Worm (Caenorhabditis elegans) whole organism, L4 larva: Measurements from ENCODE around the gene hat-1.

Experiments used
- F10B5.3 ChIP-seq: sonication (generic microtip); optimal IDR thresholded peaks from 2 replicates; lab custom pipeline; 2016; ENCODE audit warnings: mild to moderate bottlenecking, missing genetic modification characterization, missing compliant biosample characterization
- F44E2.7 ChIP-seq: fragments of 200-800 bp; sonication (Bioruptor generic); IDR thresholded peaks from 2 replicates; pipeline ENCODE4 v2.1.2; 2022; ENCODE audit warnings: missing genetic modification characterization, missing compliant biosample characterization
- T20F7.1 ChIP-seq: fragments of 200-800 bp; sonication (Bioruptor generic); optimal IDR thresholded peaks from 2 replicates; lab custom pipeline; 2018; ENCODE audit warnings: mild to moderate bottlenecking, missing genetic modification characterization, missing compliant biosample characterization
- Y105C5A.15 ChIP-seq: fragments of 200-800 bp; sonication (Bioruptor generic); IDR thresholded peaks from 2 replicates; pipeline ENCODE4 v1.3.6; 2022; ENCODE audit warnings: missing genetic modification characterization, missing compliant biosample characterization
- Y48G9A.11 ChIP-seq: fragments of 200-800 bp; sonication (Bioruptor generic); IDR thresholded peaks from 2 replicates; pipeline ENCODE4 v1.3.6; 2022; ENCODE audit warnings: missing genetic modification reagents, missing genetic modification characterization, missing compliant biosample characterization
- Y75B8A.6 ChIP-seq: fragments of 200-800 bp; sonication (Bioruptor generic); IDR thresholded peaks from 2 replicates; pipeline ENCODE4 v1.3.6; 2022; ENCODE audit warnings: missing genetic modification reagents, missing genetic modification characterization, missing compliant biosample characterization
- ZK337.2 ChIP-seq: fragments of 200-800 bp; sonication (Bioruptor generic); IDR thresholded peaks from 2 replicates; pipeline ENCODE4 v1.3.6; 2022; ENCODE audit warnings: missing genetic modification reagents, missing genetic modification characterization, missing compliant biosample characterization
- aha-1 ChIP-seq: fragments of 150-350 bp; peaks from one replicate; lab custom pipeline; 2014; ENCODE audit warnings: missing biosample characterization, missing genetic modification characterization
- aly-2 ChIP-seq: sonication (generic microtip); optimal IDR thresholded peaks from 2 replicates; lab custom pipeline; 2018; ENCODE audit warnings: missing biosample characterization, missing genetic modification characterization
- ama-1 ChIP-seq: fragments of 150-350 bp; optimal IDR thresholded peaks from 2 replicates; lab custom pipeline; 2014; ENCODE audit warnings: inconsistent platforms, mixed read lengths
- arid-1 ChIP-seq: fragments of 200-800 bp; sonication (Bioruptor generic); conservative IDR thresholded peaks from 2 replicates; pipeline ENCODE4 v1.3.6; 2022; ENCODE audit warnings: missing genetic modification reagents, missing genetic modification characterization, missing compliant biosample characterization
- daf-16 ChIP-seq, 3 experiments: sonication (generic microtip); optimal IDR thresholded peaks; 2 replicates each; lab custom pipeline; 2016 to 2017; ENCODE audit warnings: missing genetic modification characterization in 3 of 3, missing genetic modification reagents in 3 of 3, mild to moderate bottlenecking in 2 of 3, missing compliant biosample characterization in 2 of 3, missing biosample characterization in 1 of 3, moderate library complexity in 1 of 3
- daf-19 ChIP-seq: fragments of 200-800 bp; sonication (Bioruptor generic); conservative IDR thresholded peaks from 2 replicates; pipeline ENCODE4 v1.3.6; 2022; ENCODE audit warnings: missing genetic modification characterization, missing compliant biosample characterization
- dmd-6 ChIP-seq: fragments of 200-800 bp; sonication (Bioruptor generic); IDR thresholded peaks from 2 replicates; pipeline ENCODE4 v1.3.6; 2022; ENCODE audit warnings: missing genetic modification reagents, missing genetic modification characterization, missing compliant biosample characterization
- dmd-8 ChIP-seq: fragments of 200-800 bp; sonication (Bioruptor generic); IDR thresholded peaks from 2 replicates; pipeline ENCODE4 v1.3.6; 2022; ENCODE audit warnings: missing genetic modification characterization, missing compliant biosample characterization
- dmd-9 ChIP-seq: fragments of 200-800 bp; sonication (Bioruptor generic); IDR thresholded peaks from 2 replicates; pipeline ENCODE4 v1.3.6; 2022; ENCODE audit warnings: missing genetic modification reagents, missing genetic modification characterization, missing compliant biosample characterization
- duxl-1 ChIP-seq: sonication (generic microtip); optimal IDR thresholded peaks from 2 replicates; lab custom pipeline; 2016; ENCODE audit warnings: mild to moderate bottlenecking, missing genetic modification characterization, moderate library complexity, missing compliant biosample characterization; ENCODE audit not compliant: poor library complexity
- dve-1 ChIP-seq: sonication (generic microtip); optimal IDR thresholded peaks from 2 replicates; lab custom pipeline; 2017; ENCODE audit warnings: antibody characterized with exemption, mild to moderate bottlenecking, missing genetic modification characterization, missing compliant biosample characterization; ENCODE audit not compliant: insufficient read depth
- egl-43 ChIP-seq: fragments of 200-800 bp; sonication (Bioruptor generic); IDR thresholded peaks from 2 replicates; pipeline ENCODE4 v1.3.6; 2022; ENCODE audit warnings: missing genetic modification reagents, missing genetic modification characterization, missing compliant biosample characterization
- hif-1 ChIP-seq, 2 experiments: sonication (generic microtip); optimal IDR thresholded peaks; 2 replicates each; lab custom pipeline; 2016 to 2017; ENCODE audit warnings: missing compliant biosample characterization in 2 of 2, missing genetic modification characterization in 2 of 2, missing genetic modification reagents in 2 of 2, missing genotype in 2 of 2, mild to moderate bottlenecking in 1 of 2
- hlh-11 ChIP-seq: fragments of 200-800 bp; sonication (Bioruptor generic); optimal IDR thresholded peaks from 2 replicates; lab custom pipeline; 2018; ENCODE audit warnings: mild to moderate bottlenecking, missing genetic modification characterization, missing compliant biosample characterization
- hlh-30 ChIP-seq: sonication (generic microtip); optimal IDR thresholded peaks from 2 replicates; lab custom pipeline; 2017; ENCODE audit warnings: antibody characterized with exemption, mild to moderate bottlenecking, missing genetic modification characterization, missing compliant biosample characterization; ENCODE audit not compliant: insufficient read depth
- hmg-1.1 ChIP-seq: fragments of 200-800 bp; sonication (Bioruptor generic); IDR thresholded peaks from 2 replicates; pipeline ENCODE4 v1.3.6; 2022; ENCODE audit warnings: missing genetic modification reagents, missing genetic modification characterization, missing compliant biosample characterization
- lin-13 ChIP-seq: fragments of 150-350 bp; optimal IDR thresholded peaks from 2 replicates; lab custom pipeline; 2014; ENCODE audit warnings: missing biosample characterization, missing genetic modification reagents, missing genetic modification characterization
- lin-15B ChIP-seq: fragments of 150-350 bp; sonication (generic microtip); optimal IDR thresholded peaks from 3 replicates; lab custom pipeline; 2014; ENCODE audit warnings: missing biosample characterization, missing genetic modification characterization
- lin-39 ChIP-seq: fragments of 150-350 bp; optimal IDR thresholded peaks from 2 replicates; lab custom pipeline; 2014; ENCODE audit warnings: missing biosample characterization, missing genetic modification reagents, missing genetic modification characterization
- lir-3 ChIP-seq: sonication (generic microtip); optimal IDR thresholded peaks from 2 replicates; lab custom pipeline; 2016; ENCODE audit warnings: mild to moderate bottlenecking, missing genetic modification characterization, missing compliant biosample characterization
- lsy-2 ChIP-seq, 2 experiments: fragments of 150-350 bp in 1 of 2; sonication (generic microtip) in 1 of 2; optimal IDR thresholded peaks; 2 replicates each; lab custom pipeline; 2014 to 2017; ENCODE audit warnings: missing biosample characterization in 2 of 2, missing genetic modification characterization in 2 of 2
- madf-5 ChIP-seq, 2 experiments: fragments of 200-800 bp; sonication (Bioruptor generic); IDR thresholded peaks; 2 replicates each; pipeline ENCODE4 v1.3.6; 2022; ENCODE audit warnings: missing compliant biosample characterization in 2 of 2, missing genetic modification characterization in 2 of 2
- mdl-1 ChIP-seq, 2 experiments: fragments of 150-350 bp in 1 of 2; sonication (generic microtip) in 1 of 2; optimal IDR thresholded peaks; 2 replicates each; lab custom pipeline; 2014 to 2017; ENCODE audit warnings: missing biosample characterization in 2 of 2, missing genetic modification characterization in 2 of 2
- mes-2 ChIP-seq: sonication (generic microtip); optimal IDR thresholded peaks from 2 replicates; lab custom pipeline; 2016; ENCODE audit warnings: missing genotype, mild to moderate bottlenecking, missing genetic modification characterization, missing compliant biosample characterization; ENCODE audit not compliant: poor library complexity, severe bottlenecking
- mxl-2 ChIP-seq: fragments of 200-800 bp; sonication (Bioruptor generic); conservative IDR thresholded peaks from 2 replicates; pipeline ENCODE4 v1.3.6; 2022; ENCODE audit warnings: missing genetic modification reagents, missing genetic modification characterization, missing compliant biosample characterization
- nhr-102 ChIP-seq: sonication (generic microtip); optimal IDR thresholded peaks from 2 replicates; lab custom pipeline; 2016; ENCODE audit warnings: mild to moderate bottlenecking, missing genetic modification characterization, moderate library complexity, missing compliant biosample characterization
- nhr-11 ChIP-seq: fragments of 150-350 bp; optimal IDR thresholded peaks from 2 replicates; lab custom pipeline; 2014; ENCODE audit warnings: missing biosample characterization, missing genetic modification characterization
- nhr-28 ChIP-seq: fragments of 150-350 bp; optimal IDR thresholded peaks from 2 replicates; lab custom pipeline; 2014; ENCODE audit warnings: missing biosample characterization, missing genetic modification characterization
- nhr-42 ChIP-seq: fragments of 200-800 bp; sonication (Bioruptor generic); IDR thresholded peaks from 2 replicates; pipeline ENCODE4 v1.3.6; 2022; ENCODE audit warnings: missing genetic modification characterization, missing compliant biosample characterization
- nhr-48 ChIP-seq: sonication (generic microtip); optimal IDR thresholded peaks from 2 replicates; lab custom pipeline; 2016; ENCODE audit warnings: mild to moderate bottlenecking, missing genetic modification characterization, missing compliant biosample characterization
- nhr-6 ChIP-seq: fragments of 150-350 bp; optimal IDR thresholded peaks from 2 replicates; lab custom pipeline; 2014; ENCODE audit warnings: missing biosample characterization, missing genetic modification characterization
- nhr-77 ChIP-seq: fragments of 150-350 bp; optimal IDR thresholded peaks from 2 replicates; lab custom pipeline; 2014; ENCODE audit warnings: missing biosample characterization, missing genetic modification characterization
- pqm-1 ChIP-seq: sonication (generic microtip); optimal IDR thresholded peaks from 2 replicates; lab custom pipeline; 2017; ENCODE audit warnings: missing biosample characterization, missing genetic modification characterization
- saeg-2 ChIP-seq: fragments of 200-800 bp; sonication (Bioruptor generic); IDR thresholded peaks from 2 replicates; pipeline ENCODE4 v1.3.6; 2022; ENCODE audit warnings: missing genetic modification reagents, missing genetic modification characterization, missing compliant biosample characterization
- set-16 ChIP-seq: fragments of 200-800 bp; sonication (Bioruptor generic); IDR thresholded peaks from 2 replicates; pipeline ENCODE4 v1.3.6; 2022; ENCODE audit warnings: missing genetic modification reagents, missing genetic modification characterization, missing compliant biosample characterization
- skn-1 ChIP-seq: fragments of 150-350 bp; optimal IDR thresholded peaks from 2 replicates; lab custom pipeline; 2014; ENCODE audit warnings: missing biosample characterization, missing genetic modification characterization
- snpc-1.2 ChIP-seq: fragments of 200-800 bp; sonication (Bioruptor generic); IDR thresholded peaks from 2 replicates; pipeline ENCODE4 v1.3.6; 2022; ENCODE audit warnings: missing genetic modification reagents, missing genetic modification characterization, missing compliant biosample characterization
- snpc-4 ChIP-seq: fragments of 150-350 bp; optimal IDR thresholded peaks from 2 replicates; lab custom pipeline; 2014; ENCODE audit warnings: missing biosample characterization, missing genetic modification characterization
- spr-1 ChIP-seq: sonication (generic microtip); optimal IDR thresholded peaks from 2 replicates; lab custom pipeline; 2016; ENCODE audit warnings: mild to moderate bottlenecking, missing genetic modification characterization, missing compliant biosample characterization
- spr-3 ChIP-seq: fragments of 200-800 bp; sonication (Bioruptor generic); optimal IDR thresholded peaks from 2 replicates; lab custom pipeline; 2018; ENCODE audit warnings: mild to moderate bottlenecking, missing genetic modification characterization, missing compliant biosample characterization
- tag-97 ChIP-seq: fragments of 200-800 bp; sonication (Bioruptor generic); IDR thresholded peaks from 2 replicates; pipeline ENCODE4 v1.3.6; 2022; ENCODE audit warnings: missing genetic modification characterization, missing compliant biosample characterization
- tra-1 ChIP-seq: fragments of 200-800 bp; sonication (Bioruptor generic); IDR thresholded peaks from 2 replicates; pipeline ENCODE4 v1.3.6; 2022; ENCODE audit warnings: missing genetic modification reagents, missing genetic modification characterization, missing compliant biosample characterization
- zip-11 ChIP-seq: fragments of 200-800 bp; sonication (Bioruptor generic); IDR thresholded peaks from 2 replicates; pipeline ENCODE4 v1.3.6; 2022; ENCODE audit warnings: missing genetic modification characterization, missing compliant biosample characterization
- zip-2 ChIP-seq: fragments of 150-350 bp; optimal IDR thresholded peaks from 2 replicates; lab custom pipeline; 2014; ENCODE audit warnings: missing biosample characterization, missing genetic modification characterization

hat-1 gene

ce11 chrIII:10407198-10407663 lies at the start of gene hat-1:
Gene hat-1 (minus strand): TSS chrIII:10407248.
- TF ChIP-seq lin-39: no peak
- no peak for TF ChIP-seq tag-97 (GFP tag; lab: Robert Waterston, UW)
- no peak for TF ChIP-seq madf-5 (GFP tag; IDR thresholded peaks at IDR 0.05; lab: Robert Waterston, UW)
- TF ChIP-seq saeg-2 (GFP tag; lab: Robert Waterston, UW): peak; percentile 93
- TF ChIP-seq mdl-1 (tag; optimal IDR thresholded peaks at IDR 0.05; lab: Kevin White, UChicago): peak in 1 of 2 experiments; percentile 83
- TF ChIP-seq F44E2.7 (GFP tag; lab: Robert Waterston, UW): no peak
- no peak for TF ChIP-seq zip-11 (GFP tag; lab: Robert Waterston, UW)
- 0 out of 2 replicates have a peak, but pooled peaks have one; percentile 54 for TF ChIP-seq daf-19 (GFP tag; lab: Robert Waterston, UW)
- TF ChIP-seq dmd-9: peak; percentile 94
- peak; percentile 75 for TF ChIP-seq lin-15B (tag; lab: Kevin White, UChicago)
- 0 out of 2 replicates have a peak, but pooled peaks have one; percentile 26 for TF ChIP-seq snpc-1.2 (GFP tag; lab: Robert Waterston, UW)
- peak; percentile 93 for TF ChIP-seq nhr-11 (tag; lab: Kevin White, UChicago)
- TF ChIP-seq nhr-48 (tag; lab: Kevin White, UChicago): peak; percentile 86
- TF ChIP-seq spr-1 (tag; lab: Kevin White, UChicago): peak; percentile 89
- TF ChIP-seq duxl-1 (tag; lab: Kevin White, UChicago): peak; percentile 89
- peak; percentile 75 for TF ChIP-seq Y48G9A.11 (GFP tag; lab: Robert Waterston, UW)
- peak; percentile 93 for TF ChIP-seq egl-43 (GFP tag; lab: Robert Waterston, UW)
- no peak for TF ChIP-seq aly-2 (tag; lab: Kevin White, UChicago)
- TF ChIP-seq mes-2 (tag; lab: Kevin White, UChicago): peak; percentile 92
- TF ChIP-seq lir-3 (tag; lab: Kevin White, UChicago): no peak
- peak; percentile 69 to 91 for TF ChIP-seq hif-1 (tag; optimal IDR thresholded peaks at IDR 0.05; lab: Kevin White, UChicago)
- TF ChIP-seq ama-1 (lab: Kevin White, UChicago): no peak
- no peak for TF ChIP-seq Y75B8A.6 (GFP tag; lab: Robert Waterston, UW)
- peak; percentile 18 for TF ChIP-seq snpc-4 (tag; lab: Kevin White, UChicago)
- TF ChIP-seq set-16 (GFP tag; lab: Robert Waterston, UW): peak; percentile 87
- TF ChIP-seq daf-16 (GFP tag; optimal IDR thresholded peaks at IDR 0.05; lab: Kevin White, UChicago): peak in 1 of 2 experiments; percentile 92
- TF ChIP-seq daf-16 (tag; optimal IDR thresholded peaks at IDR 0.05; lab: Kevin White, UChicago): peak; percentile 66
- TF ChIP-seq hlh-30 (tag; lab: Kevin White, UChicago): peak; percentile 90
- TF ChIP-seq nhr-42 (GFP tag; lab: Robert Waterston, UW): peak; percentile 93
- no peak for TF ChIP-seq Y105C5A.15 (GFP tag; lab: Robert Waterston, UW)
- TF ChIP-seq skn-1 (tag; lab: Kevin White, UChicago): no peak
- peak; percentile 88 for TF ChIP-seq tra-1 (GFP tag; lab: Robert Waterston, UW)
- no peak for TF ChIP-seq ZK337.2 (GFP tag; lab: Robert Waterston, UW)
- peak; percentile 99 for TF ChIP-seq aha-1 (tag; lab: Kevin White, UChicago)
- peak; percentile 75 for TF ChIP-seq F10B5.3 (tag; lab: Kevin White, UChicago)
- no peak for TF ChIP-seq T20F7.1 (GFP tag; lab: Kevin White, UChicago)
- TF ChIP-seq dmd-6 (GFP tag; lab: Robert Waterston, UW): peak; percentile 93
- TF ChIP-seq nhr-28 (tag; lab: Kevin White, UChicago): peak; percentile 53
- peak; percentile 85 for TF ChIP-seq nhr-77
- peak; percentile 98 for TF ChIP-seq dve-1 (tag; lab: Kevin White, UChicago)
- TF ChIP-seq arid-1 (GFP tag; lab: Robert Waterston, UW): peak; percentile 94
- peak; percentile 64 for TF ChIP-seq zip-2 (tag; lab: Kevin White, UChicago)
- no peak for TF ChIP-seq mxl-2 (GFP tag; lab: Robert Waterston, UW)
- TF ChIP-seq nhr-6 (tag; lab: Kevin White, UChicago): peak; percentile 93
- TF ChIP-seq nhr-102 (tag; lab: Kevin White, UChicago): peak; percentile 94
- TF ChIP-seq dmd-8: no peak
- TF ChIP-seq hmg-1.1 (GFP tag; lab: Robert Waterston, UW): peak; percentile 94
- peak; percentile 94 for TF ChIP-seq lin-13
- TF ChIP-seq lsy-2 (tag; optimal IDR thresholded peaks at IDR 0.05; lab: Kevin White, UChicago): peak; percentile 66 to 95
- peak; percentile 96 for TF ChIP-seq hlh-11 (tag; lab: Kevin White, UChicago)
- peak; percentile 84 for TF ChIP-seq spr-3 (GFP tag; lab: Kevin White, UChicago)
- no peak for TF ChIP-seq pqm-1 (tag; lab: Kevin White, UChicago)
